Worm (Caenorhabditis elegans) whole organism, young adult: ENCODE results near the gene C10G8.2.

Experiments used
- C17E4.6 ChIP-seq: fragments of 200-800 bp; sonication (Bioruptor generic); IDR thresholded peaks from 2 replicates; pipeline ENCODE4 v1.3.6; 2022; ENCODE audit warnings: missing genetic modification reagents, missing genetic modification characterization, missing compliant biosample characterization
- F22D6.2 ChIP-seq: sonication (generic microtip); optimal IDR thresholded peaks from 2 replicates; lab custom pipeline; 2016; ENCODE audit warnings: mild to moderate bottlenecking, missing genetic modification characterization, missing compliant biosample characterization
- F52B5.7 ChIP-seq: sonication (generic microtip); optimal IDR thresholded peaks from 2 replicates; lab custom pipeline; 2016; ENCODE audit warnings: mild to moderate bottlenecking, missing genetic modification characterization, missing compliant biosample characterization
- K11D2.4 ChIP-seq: fragments of 200-800 bp; sonication (Bioruptor generic); IDR thresholded peaks from 2 replicates; pipeline ENCODE4 v1.3.6; 2022; ENCODE audit warnings: missing genetic modification reagents, missing genetic modification characterization, missing compliant biosample characterization
- Y56A3A.18 ChIP-seq: fragments of 200-800 bp; sonication (Bioruptor generic); IDR thresholded peaks from 2 replicates; pipeline ENCODE4 v1.3.6; 2022; ENCODE audit warnings: missing genetic modification reagents, missing genetic modification characterization, missing compliant biosample characterization
- Y67H2A.10 ChIP-seq: fragments of 200-800 bp; sonication (Bioruptor generic); conservative IDR thresholded peaks from 2 replicates; pipeline ENCODE4 v1.3.6; 2022; ENCODE audit warnings: missing genetic modification reagents, missing genetic modification characterization, missing compliant biosample characterization
- Y79H2A.3 ChIP-seq: fragments of 200-800 bp; sonication (Bioruptor generic); conservative IDR thresholded peaks from 2 replicates; pipeline ENCODE4 v1.3.6; 2022; ENCODE audit warnings: missing genetic modification reagents, missing genetic modification characterization, missing compliant biosample characterization
- ZK185.1 ChIP-seq: sonication (generic microtip); optimal IDR thresholded peaks from 2 replicates; lab custom pipeline; 2016; ENCODE audit warnings: mild to moderate bottlenecking, missing genetic modification characterization, missing compliant biosample characterization; ENCODE audit not compliant: poor library complexity, severe bottlenecking
- akir-1 ChIP-seq: fragments of 200-800 bp; sonication (Bioruptor generic); optimal IDR thresholded peaks from 2 replicates; lab custom pipeline; 2018; ENCODE audit warnings: mild to moderate bottlenecking, missing genetic modification characterization, moderate library complexity, missing compliant biosample characterization
- aptf-2 ChIP-seq: fragments of 200-800 bp; sonication (Bioruptor generic); conservative IDR thresholded peaks from 2 replicates; pipeline ENCODE4 v1.3.6; 2022; ENCODE audit warnings: missing genetic modification reagents, missing genetic modification characterization, missing compliant biosample characterization
- attf-5 ChIP-seq: fragments of 200-800 bp; sonication (Bioruptor generic); optimal IDR thresholded peaks from 2 replicates; lab custom pipeline; 2018; ENCODE audit warnings: mild to moderate bottlenecking, missing genetic modification characterization, missing compliant biosample characterization
- bed-2 ChIP-seq: fragments of 200-800 bp; sonication (Bioruptor generic); IDR thresholded peaks from 2 replicates; pipeline ENCODE4 v1.3.6; 2022; ENCODE audit warnings: missing genetic modification reagents, missing genetic modification characterization, missing compliant biosample characterization
- ccch-3 ChIP-seq: fragments of 200-800 bp; sonication (Bioruptor generic); optimal IDR thresholded peaks from 2 replicates; lab custom pipeline; 2018; ENCODE audit warnings: mild to moderate bottlenecking, missing genetic modification characterization, missing compliant biosample characterization
- cebp-1 ChIP-seq, 2 experiments: fragments of 200-800 bp in 1 of 2; sonication (Bioruptor generic) in 1 of 2; sonication (generic microtip) in 1 of 2; IDR thresholded peaks in 1 of 2; optimal IDR thresholded peaks in 1 of 2; 2 replicates each; pipeline versions ENCODE4 v1.3.6 to Lab custom; 2017 to 2022; ENCODE audit warnings: missing compliant biosample characterization in 2 of 2, missing genetic modification characterization in 2 of 2, mild to moderate bottlenecking in 1 of 2, missing genetic modification reagents in 1 of 2, moderate library complexity in 1 of 2
- cebp-2 ChIP-seq: fragments of 200-800 bp; sonication (Bioruptor generic); IDR thresholded peaks from 2 replicates; pipeline ENCODE4 v1.3.6; 2022; ENCODE audit warnings: missing genetic modification characterization, missing compliant biosample characterization
- ceh-58 ChIP-seq: fragments of 200-800 bp; sonication (Bioruptor generic); IDR thresholded peaks from 2 replicates; pipeline ENCODE4 v1.3.6; 2022; ENCODE audit warnings: missing genetic modification characterization, missing compliant biosample characterization
- chd-7 ChIP-seq: sonication (generic microtip); optimal IDR thresholded peaks from 2 replicates; lab custom pipeline; 2016; ENCODE audit warnings: mild to moderate bottlenecking, missing genetic modification characterization, moderate library complexity, missing compliant biosample characterization
- efl-1 ChIP-seq: fragments of 150-350 bp; optimal IDR thresholded peaks from 2 replicates; lab custom pipeline; 2014; ENCODE audit warnings: missing biosample characterization, missing genetic modification reagents, missing genetic modification characterization
- egl-18 ChIP-seq: fragments of 200-800 bp; sonication (Bioruptor generic); IDR thresholded peaks from 2 replicates; pipeline ENCODE4 v1.3.6; 2022; ENCODE audit warnings: missing genetic modification reagents, missing genetic modification characterization, missing compliant biosample characterization
- ekl-4 ChIP-seq: fragments of 200-800 bp; sonication (Bioruptor generic); IDR thresholded peaks from 2 replicates; pipeline ENCODE4 v1.3.6; 2022; ENCODE audit warnings: missing genetic modification reagents, missing genetic modification characterization, missing compliant biosample characterization
- ets-4 ChIP-seq: fragments of 200-800 bp; sonication (Bioruptor generic); optimal IDR thresholded peaks from 2 replicates; lab custom pipeline; 2018; ENCODE audit warnings: mild to moderate bottlenecking, missing genetic modification characterization, missing compliant biosample characterization
- fkh-3 ChIP-seq: sonication (generic microtip); optimal IDR thresholded peaks from 2 replicates; lab custom pipeline; 2016; ENCODE audit warnings: mild to moderate bottlenecking, missing genetic modification characterization, missing compliant biosample characterization
- hmg-20 ChIP-seq: fragments of 200-800 bp; sonication (Bioruptor generic); IDR thresholded peaks from 2 replicates; pipeline ENCODE4 v1.3.6; 2022; ENCODE audit warnings: missing genetic modification reagents, missing genetic modification characterization, missing compliant biosample characterization
- lag-1 ChIP-seq: fragments of 200-800 bp; sonication (Bioruptor generic); IDR thresholded peaks from 2 replicates; pipeline ENCODE4 v1.3.6; 2022; ENCODE audit warnings: missing genetic modification reagents, missing genetic modification characterization, missing compliant biosample characterization
- lin-54 ChIP-seq: fragments of 200-800 bp; sonication (Bioruptor generic); optimal IDR thresholded peaks from 2 replicates; lab custom pipeline; 2018; ENCODE audit warnings: mild to moderate bottlenecking, missing genetic modification characterization, missing compliant biosample characterization
- lsl-1 ChIP-seq: fragments of 200-800 bp; sonication (Bioruptor generic); optimal IDR thresholded peaks from 2 replicates; lab custom pipeline; 2018; ENCODE audit warnings: mild to moderate bottlenecking, missing genetic modification characterization, moderate library complexity, missing compliant biosample characterization
- madf-3 ChIP-seq: fragments of 200-800 bp; sonication (Bioruptor generic); IDR thresholded peaks from 2 replicates; pipeline ENCODE4 v1.3.6; 2022; ENCODE audit warnings: missing genetic modification reagents, missing genetic modification characterization, missing compliant biosample characterization
- mcd-1 ChIP-seq: fragments of 200-800 bp; sonication (Bioruptor generic); IDR thresholded peaks from 2 replicates; pipeline ENCODE4 v1.3.6; 2022; ENCODE audit warnings: missing genetic modification reagents, missing genetic modification characterization, missing compliant biosample characterization
- nfyb-1 ChIP-seq: fragments of 200-800 bp; sonication (Bioruptor generic); IDR thresholded peaks from 2 replicates; pipeline ENCODE4 v1.3.6; 2022; ENCODE audit warnings: missing genetic modification reagents, missing genetic modification characterization, missing compliant biosample characterization
- nhr-120 ChIP-seq: fragments of 200-800 bp; sonication (Bioruptor generic); IDR thresholded peaks from 2 replicates; pipeline ENCODE4 v1.3.6; 2022; ENCODE audit warnings: missing genetic modification characterization, missing compliant biosample characterization
- nhr-80 ChIP-seq: sonication (generic microtip); optimal IDR thresholded peaks from 2 replicates; lab custom pipeline; 2016; ENCODE audit warnings: missing genetic modification characterization, missing compliant biosample characterization
- pbrm-1 ChIP-seq: fragments of 200-800 bp; sonication (Bioruptor generic); IDR thresholded peaks from 2 replicates; pipeline ENCODE4 v1.3.6; 2022; ENCODE audit warnings: missing genetic modification reagents, missing genetic modification characterization, missing compliant biosample characterization
- rcor-1 ChIP-seq: fragments of 200-800 bp; sonication (Bioruptor generic); IDR thresholded peaks from 2 replicates; pipeline ENCODE4 v1.3.6; 2022; ENCODE audit warnings: missing genetic modification reagents, missing genetic modification characterization, missing compliant biosample characterization
- snpc-1.1 ChIP-seq: sonication (generic microtip); optimal IDR thresholded peaks from 2 replicates; lab custom pipeline; 2017; ENCODE audit warnings: missing genetic modification characterization, mild to moderate bottlenecking, missing compliant biosample characterization, antibody characterized with exemption, moderate library complexity, missing genotype, missing genetic modification reagents; ENCODE audit not compliant: insufficient read depth
- snpc-1.3 ChIP-seq: sonication (generic microtip); optimal IDR thresholded peaks from 2 replicates; lab custom pipeline; 2017; ENCODE audit warnings: missing genetic modification characterization, mild to moderate bottlenecking, missing compliant biosample characterization, antibody characterized with exemption, moderate library complexity, missing genotype, missing genetic modification reagents; ENCODE audit not compliant: insufficient read depth
- unc-62 ChIP-seq: fragments of 150-350 bp; optimal IDR thresholded peaks from 2 replicates; lab custom pipeline; 2014; ENCODE audit warnings: missing biosample characterization, missing genetic modification reagents, missing genetic modification characterization
- zfh-2 ChIP-seq: fragments of 200-800 bp; sonication (Bioruptor generic); conservative IDR thresholded peaks from 2 replicates; pipeline ENCODE4 v1.3.6; 2022; ENCODE audit warnings: missing genetic modification reagents, missing genetic modification characterization, missing compliant biosample characterization
- ztf-22 ChIP-seq: fragments of 200-800 bp; sonication (Bioruptor generic); optimal IDR thresholded peaks from 2 replicates; lab custom pipeline; 2018; ENCODE audit warnings: mild to moderate bottlenecking, missing genetic modification characterization, moderate library complexity, missing compliant biosample characterization
- ztf-3 ChIP-seq: fragments of 200-800 bp; sonication (Bioruptor generic); optimal IDR thresholded peaks from 2 replicates; lab custom pipeline; 2018; ENCODE audit warnings: mild to moderate bottlenecking, missing genetic modification characterization, missing compliant biosample characterization

Gene C10G8.2

DNA sequence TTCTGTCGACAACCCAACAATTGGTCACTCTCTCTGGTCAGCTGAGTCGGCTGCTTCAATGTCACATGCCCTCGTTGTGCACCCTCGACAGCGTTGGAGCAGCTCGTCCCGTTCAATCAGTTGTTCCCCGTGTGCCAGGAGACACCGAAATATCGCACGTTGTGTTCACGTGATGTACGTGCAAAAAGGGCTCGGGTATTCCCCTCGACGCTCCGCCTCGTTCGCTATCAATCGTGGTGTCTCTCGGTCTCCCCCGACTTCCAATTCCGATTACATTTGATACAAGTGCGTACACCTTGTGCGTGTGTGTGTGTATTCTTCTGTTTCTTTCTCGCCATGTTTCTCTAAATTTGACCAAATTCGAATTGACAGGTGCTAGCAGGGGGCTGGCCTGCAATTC, 42.7 kb upstream of the C10G8.2 start (continued):
- TF ChIP-seq hmg-20 (GFP tag; lab: Robert Waterston, UW) = no peak
- peak; percentile 64 for TF ChIP-seq attf-5 (GFP tag; lab: Kevin White, UChicago)
- TF ChIP-seq ccch-3 = no peak
- TF ChIP-seq cebp-1 (GFP tag; IDR thresholded peaks at IDR 0.05; lab: Robert Waterston, UW) = no peak
- TF ChIP-seq cebp-1 (tag; optimal IDR thresholded peaks at IDR 0.05; lab: Kevin White, UChicago) = peak; percentile 81
- no peak for TF ChIP-seq bed-2
- no peak for TF ChIP-seq efl-1 (GFP tag; lab: Kevin White, UChicago)
- TF ChIP-seq ceh-58 (GFP tag; lab: Robert Waterston, UW) = no peak

ce11 chrV:5272034-5272433, 42.2 kb upstream of the C10G8.2 start:
- TF ChIP-seq F52B5.7 (tag; lab: Kevin White, UChicago) (no peak), madf-3 (GFP tag; lab: Robert Waterston, UW) (no peak), cebp-2 (GFP tag; lab: Robert Waterston, UW) (no peak), C17E4.6 (GFP tag; lab: Robert Waterston, UW) (no peak), lin-54 (GFP tag; lab: Kevin White, UChicago) (no peak), zfh-2 (GFP tag; lab: Robert Waterston, UW) (no peak), nfyb-1 (GFP tag; lab: Robert Waterston, UW) (no peak)

DNA sequence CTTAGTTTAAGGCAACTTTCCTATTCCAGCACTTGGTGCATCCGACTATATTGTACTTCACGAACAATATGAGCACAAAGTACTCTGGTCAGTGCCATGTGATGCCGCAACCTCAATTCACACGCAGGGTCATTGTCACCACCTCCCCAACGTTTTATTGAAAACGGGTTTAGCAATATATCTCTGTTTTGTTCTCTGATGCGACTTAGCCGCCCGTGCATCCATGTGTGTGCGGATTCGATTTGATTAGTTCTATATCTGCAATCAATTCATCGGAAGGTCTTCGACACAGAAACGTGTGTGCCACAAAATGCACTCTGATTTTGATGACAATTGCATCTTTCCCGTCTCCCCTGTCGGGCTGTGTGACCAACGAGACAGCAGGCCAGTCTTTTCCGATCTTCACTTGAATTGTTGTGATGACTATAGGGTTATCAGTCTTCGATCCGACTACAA, 41.6 kb upstream of the C10G8.2 start:
- peak; percentile 34 for TF ChIP-seq ztf-3
- TF ChIP-seq nhr-80 (tag; lab: Kevin White, UChicago) = no peak
- TF ChIP-seq efl-1 (GFP tag; lab: Kevin White, UChicago) = no peak
- TF ChIP-seq bed-2 = no peak
- TF ChIP-seq egl-18 (GFP tag; lab: Robert Waterston, UW) = no peak
- TF ChIP-seq unc-62 (GFP tag; lab: Kevin White, UChicago) = no peak
- peak; percentile 1 for TF ChIP-seq ztf-22 (GFP tag; lab: Kevin White, UChicago)
- TF ChIP-seq ccch-3 = no peak
- no peak for TF ChIP-seq F22D6.2 (tag; lab: Kevin White, UChicago)
- no peak for TF ChIP-seq fkh-3 (tag; lab: Kevin White, UChicago)
- no peak for TF ChIP-seq snpc-1.3 (tag; lab: Kevin White, UChicago)
- peak; percentile 34; the same call in 1 of the 2 replicates for TF ChIP-seq pbrm-1 (GFP tag; lab: Robert Waterston, UW)

ce11 chrV:5273241-5273640, 41.0 kb upstream of the C10G8.2 start:
- no peak for TF ChIP-seq K11D2.4
- peak; percentile 24 for TF ChIP-seq nhr-80 (tag; lab: Kevin White, UChicago)
- TF ChIP-seq cebp-1 (GFP tag; IDR thresholded peaks at IDR 0.05; lab: Robert Waterston, UW) = no peak
- peak; percentile 2 for TF ChIP-seq cebp-1 (tag; optimal IDR thresholded peaks at IDR 0.05; lab: Kevin White, UChicago)
- TF ChIP-seq fkh-3 (tag; lab: Kevin White, UChicago) = no peak
- TF ChIP-seq rcor-1 = peak; percentile 31; the same call in 1 of the 2 replicates
- peak; percentile 32 for TF ChIP-seq ZK185.1 (tag; lab: Kevin White, UChicago)
- TF ChIP-seq ekl-4 = no peak

- TF ChIP-seq mcd-1 (GFP tag; lab: Robert Waterston, UW) = no peak
- peak; percentile 24 for TF ChIP-seq lsl-1
- TF ChIP-seq, all 124 proteins: peak for 1
Observed at ce11 chrV:5273770-5274169, 40.4 kb upstream of the C10G8.2 start, which contains the start of gene natc-2. TSS of gene natc-2 (plus strand) at chrV:5274070.

DNA sequence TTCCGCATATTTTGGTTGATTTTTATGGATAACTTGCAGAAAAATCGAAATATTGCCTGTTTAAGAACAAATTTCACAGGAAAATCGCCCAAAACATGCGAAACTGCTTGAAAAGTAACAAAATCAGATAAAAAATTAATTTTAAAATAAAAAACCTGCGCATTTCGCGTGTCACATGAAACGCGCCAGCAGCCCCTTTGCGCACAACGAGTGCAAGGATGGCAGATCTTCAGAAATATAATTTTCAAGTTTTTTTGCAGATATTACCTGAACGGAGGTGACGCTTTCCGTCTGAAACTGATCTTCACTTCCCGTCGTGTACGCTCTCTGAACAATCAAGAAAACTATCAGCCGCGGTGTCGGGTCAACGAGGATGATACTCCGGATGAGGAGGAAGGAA, 39.2 kb upstream of the C10G8.2 start:
- TF ChIP-seq nhr-80 (tag; lab: Kevin White, UChicago) (peak; percentile 8), Y67H2A.10 (GFP tag; lab: Robert Waterston, UW) (no peak), cebp-1 (GFP tag; IDR thresholded peaks at IDR 0.05; lab: Robert Waterston, UW) (no peak), cebp-1 (tag; optimal IDR thresholded peaks at IDR 0.05; lab: Kevin White, UChicago) (peak; percentile 36), aptf-2 (GFP tag; lab: Robert Waterston, UW) (no peak), akir-1 (GFP tag; lab: Kevin White, UChicago) (no peak), snpc-1.1 (tag; lab: Kevin White, UChicago) (no peak), ets-4 (GFP tag; lab: Kevin White, UChicago) (no peak), Y56A3A.18 (GFP tag; lab: Robert Waterston, UW) (no peak), nhr-120 (GFP tag; lab: Robert Waterston, UW) (no peak), Y79H2A.3 (no peak), rcor-1 (no peak), chd-7 (tag; lab: Kevin White, UChicago) (no peak), lag-1 (GFP tag; lab: Robert Waterston, UW) (no peak)
